Worm (Caenorhabditis elegans): ENCODE results near the gene trxr-1.

Gene trxr-1

DNA sequence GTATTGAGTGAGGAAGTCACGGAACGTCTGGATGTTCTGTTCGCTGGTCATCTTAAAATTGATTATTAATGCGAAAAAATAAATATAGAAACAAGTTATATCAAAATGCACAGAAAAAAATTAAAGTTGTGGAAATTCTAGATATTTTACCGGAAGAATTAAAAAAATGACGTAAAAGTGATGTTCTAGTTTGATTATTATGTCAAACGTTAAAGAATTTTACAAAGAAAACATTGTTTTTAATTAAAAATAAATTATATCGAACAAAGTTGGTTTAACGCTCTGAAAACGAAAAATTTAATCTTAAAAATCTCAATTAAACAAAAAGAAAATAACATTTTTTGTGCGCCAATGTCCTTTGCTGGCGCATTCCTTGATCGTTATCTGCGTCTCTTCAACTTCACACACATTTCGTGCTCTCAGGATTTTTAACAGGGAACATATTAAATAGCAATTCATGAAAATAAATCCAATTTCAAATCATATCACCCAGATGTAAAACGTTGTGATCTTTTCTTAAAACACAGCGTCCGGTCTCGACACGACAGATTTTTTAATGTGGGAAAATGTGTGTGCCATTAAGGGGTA, 32.9 kb downstream of the trxr-1 start, which contains the start of gene tin-9.1 (continued):
- no peak for TF ChIP-seq ceh-28 (tag; optimal IDR thresholded peaks at IDR 0.05)
- TF ChIP-seq hmg-1.1 (GFP tag; IDR thresholded peaks at IDR 0.05), result no peak; the same call in 1 of the 2 replicates
- TF ChIP-seq pqm-1 (tag; optimal IDR thresholded peaks at IDR 0.05), result no peak
- no peak for TF ChIP-seq F49E8.2 (tag; optimal IDR thresholded peaks at IDR 0.05; ENCODE audit: borderline replicate concordance)
- no peak for TF ChIP-seq madf-9 (GFP tag; conservative IDR thresholded peaks at IDR 0.05)
- TF ChIP-seq egl-43 (GFP tag; IDR thresholded peaks at IDR 0.05), result no peak
- no peak for TF ChIP-seq ztf-11 (tag; optimal IDR thresholded peaks at IDR 0.05)
- no peak for TF ChIP-seq nhr-237 (tag; optimal IDR thresholded peaks at IDR 0.05)
- no peak for TF ChIP-seq php-3 (GFP tag; IDR thresholded peaks at IDR 0.05)
- no peak for TF ChIP-seq nhr-11 (tag; optimal IDR thresholded peaks at IDR 0.05)
- TF ChIP-seq ZK337.2 (GFP tag; IDR thresholded peaks at IDR 0.05), result no peak
- no peak for TF ChIP-seq daf-19 (GFP tag; conservative IDR thresholded peaks at IDR 0.05)
- no peak for TF ChIP-seq gei-8 (GFP tag; optimal IDR thresholded peaks at IDR 0.05)
- no peak for TF ChIP-seq snpc-4 (tag; optimal IDR thresholded peaks at IDR 0.05)
- no peak for TF ChIP-seq zip-2 (tag; optimal IDR thresholded peaks at IDR 0.05)
- no peak for TF ChIP-seq set-16 (GFP tag; IDR thresholded peaks at IDR 0.05)
- no peak for TF ChIP-seq nhr-25 (tag; optimal IDR thresholded peaks at IDR 0.05; ENCODE audit: borderline replicate concordance, insufficient read depth)
- peak; percentile 75 for TF ChIP-seq dpl-1 (GFP tag; optimal IDR thresholded peaks at IDR 0.05)
- no peak for TF ChIP-seq ama-1 (optimal IDR thresholded peaks at IDR 0.05)
- no peak for TF ChIP-seq mdl-1 (tag; optimal IDR thresholded peaks at IDR 0.05)
- TF ChIP-seq Y75B8A.6 (GFP tag; IDR thresholded peaks at IDR 0.05), result no peak
- peak; percentile 52 for TF ChIP-seq rbr-2 (tag; optimal IDR thresholded peaks at IDR 0.05)
- no peak for TF ChIP-seq zag-1 (tag; optimal IDR thresholded peaks at IDR 0.05)
- no peak for TF ChIP-seq Y105C5A.15 (GFP tag; IDR thresholded peaks at IDR 0.05)
- TF ChIP-seq lin-38 (GFP tag; IDR thresholded peaks at IDR 0.05), result peak; percentile 72
- TF ChIP-seq daf-16 (GFP tag; optimal IDR thresholded peaks at IDR 0.05), result no peak
- peak; percentile 53 for TF ChIP-seq daf-16 (tag; optimal IDR thresholded peaks at IDR 0.05)
- TF ChIP-seq lin-29 (GFP tag; IDR thresholded peaks at IDR 0.05), result no peak
- TF ChIP-seq mxl-3 (GFP tag; optimal IDR thresholded peaks at IDR 0.05), result no peak
- no peak for TF ChIP-seq zfp-2 (tag; optimal IDR thresholded peaks at IDR 0.05)
- TF ChIP-seq nhr-76 (tag; optimal IDR thresholded peaks at IDR 0.05), result no peak
- peak; percentile 49 for TF ChIP-seq ztf-7 (tag; optimal IDR thresholded peaks at IDR 0.05)
- TF ChIP-seq mdt-29 (GFP tag; IDR thresholded peaks at IDR 0.05), result no peak
- TF ChIP-seq zfp-3 (GFP tag; conservative IDR thresholded peaks at IDR 0.05), result no peak
- no peak for TF ChIP-seq F10B5.3 (tag; optimal IDR thresholded peaks at IDR 0.05)
- no peak for TF ChIP-seq attf-4 (tag; optimal IDR thresholded peaks at IDR 0.05)
- TF ChIP-seq lim-7 (GFP tag; IDR thresholded peaks at IDR 0.05), result no peak
- peak; percentile 28 for TF ChIP-seq nhr-48 (tag; optimal IDR thresholded peaks at IDR 0.05)
- peak; percentile 53; the same call in 1 of the 2 replicates for TF ChIP-seq snpc-1.2 (GFP tag; IDR thresholded peaks at IDR 0.05)
- no peak for TF ChIP-seq jun-1 (tag; optimal IDR thresholded peaks at IDR 0.05)
- peak; percentile 18 for TF ChIP-seq nhr-102 (tag; optimal IDR thresholded peaks at IDR 0.05)
- TF ChIP-seq hlh-30 (tag; optimal IDR thresholded peaks at IDR 0.05; ENCODE audit: insufficient read depth), result peak; percentile 66
- peak; percentile 56 for TF ChIP-seq hlh-11 (tag; optimal IDR thresholded peaks at IDR 0.05)
- no peak for TF ChIP-seq hif-1 (tag; optimal IDR thresholded peaks at IDR 0.05)
- no peak for TF ChIP-seq aly-2 (tag; optimal IDR thresholded peaks at IDR 0.05)
- no peak for TF ChIP-seq F44E2.7 (GFP tag; IDR thresholded peaks at IDR 0.05)
- TF ChIP-seq ceh-82 (tag; optimal IDR thresholded peaks at IDR 0.05), result no peak
- TF ChIP-seq egl-27 (tag; optimal IDR thresholded peaks at IDR 0.05), result no peak
- TF ChIP-seq unc-130 (GFP tag; optimal IDR thresholded peaks at IDR 0.05), result no peak
- peak in 1 of 2 experiments; percentile 92 for TF ChIP-seq lsy-2 (tag; optimal IDR thresholded peaks at IDR 0.05)
- TF ChIP-seq dmd-8 (GFP tag; IDR thresholded peaks at IDR 0.05), result no peak
- no peak for TF ChIP-seq Y5F2A.4 (GFP tag; optimal IDR thresholded peaks at IDR 0.05)
